Fruit fly (Drosophila melanogaster): ENCODE measurements around the gene CG43098.

Gene CG43098

DNA sequence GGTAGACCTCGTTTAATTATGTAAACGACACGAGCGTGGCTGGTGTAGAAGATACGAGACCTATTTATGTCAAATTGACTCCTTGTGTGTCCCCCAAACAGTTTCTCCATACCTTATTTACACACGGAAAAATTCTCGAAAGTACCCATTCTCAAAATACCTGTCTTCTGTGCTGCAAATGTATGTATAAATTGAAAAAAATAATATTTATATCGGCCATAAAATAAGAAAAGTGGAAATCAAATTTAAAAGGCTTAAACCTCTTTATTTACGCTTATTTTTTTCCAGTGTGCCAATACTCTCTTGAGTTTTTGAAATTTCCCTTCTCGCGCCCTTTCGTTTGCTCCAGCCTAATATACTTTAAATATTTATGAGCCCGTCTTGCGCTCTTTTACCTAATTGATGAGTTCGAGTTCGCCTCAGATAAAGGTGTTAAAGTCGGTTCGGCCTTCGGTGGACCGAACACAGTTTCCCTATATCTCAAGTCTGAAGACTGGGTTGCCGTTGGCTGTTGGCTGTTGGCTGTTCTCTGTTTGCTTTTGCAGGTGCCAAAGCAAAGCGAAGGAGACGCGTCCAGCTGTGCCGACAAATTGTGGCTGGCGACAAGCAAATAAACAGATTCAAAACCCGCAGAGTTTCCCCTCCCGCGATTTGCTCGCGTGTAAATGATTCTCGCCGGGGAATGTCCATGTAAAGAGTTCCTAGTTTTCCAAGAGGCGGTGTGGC, 20.1 kb upstream of the CG43098 start (continued):
- TF ChIP-seq Scr (GFP tag; IDR thresholded peaks at IDR 0.05; ENCODE audit: partially characterized antibody) = no peak
- peak; percentile 28 for TF ChIP-seq CG9437 (GFP tag; optimal IDR thresholded peaks at IDR 0.05)
- peak; percentile 79 for TF ChIP-seq NC2β (GFP tag; optimal IDR thresholded peaks at IDR 0.05)
- peak; percentile 60 for TF ChIP-seq Mad (GFP tag; optimal IDR thresholded peaks at IDR 0.05)
- TF ChIP-seq YL-1 (GFP tag; optimal IDR thresholded peaks at IDR 0.05) = peak; percentile 2
- no peak for TF ChIP-seq B-H2 (GFP tag; optimal IDR thresholded peaks at IDR 0.05)
- peak; percentile 65 for TF ChIP-seq bcd (GFP tag; optimal IDR thresholded peaks at IDR 0.05)
- 0 out of 2 replicates have a peak, but pooled peaks have one; percentile 12 for TF ChIP-seq slbo (GFP tag; IDR thresholded peaks at IDR 0.05)
- TF ChIP-seq ERR (GFP tag; optimal IDR thresholded peaks at IDR 0.05) = no peak
- TF ChIP-seq CG8765 (GFP tag; IDR thresholded peaks at IDR 0.05) = no peak; the same call in 1 of the 2 replicates
- peak; percentile 44 for TF ChIP-seq sqz (GFP tag; optimal IDR thresholded peaks at IDR 0.05)
- no peak for TF ChIP-seq emc (GFP tag; optimal IDR thresholded peaks at IDR 0.05)
- TF ChIP-seq Stat92E (GFP tag; optimal IDR thresholded peaks at IDR 0.05) = peak in 1 of 3 experiments; percentile 92
- TF ChIP-seq rib (GFP tag; IDR thresholded peaks at IDR 0.05) = no peak
- no peak for TF ChIP-seq ac (GFP tag; optimal IDR thresholded peaks at IDR 0.05)
- TF ChIP-seq maf-S (GFP tag; optimal IDR thresholded peaks at IDR 0.05) = no peak
- TF ChIP-seq CG10431 (GFP tag; optimal IDR thresholded peaks at IDR 0.05) = peak; percentile 68
- TF ChIP-seq CG7928 (GFP tag; optimal IDR thresholded peaks at IDR 0.05) = no peak
- no peak for TF ChIP-seq MESR4 (GFP tag; optimal IDR thresholded peaks at IDR 0.05)
- no peak for TF ChIP-seq CG14014 (GFP tag; IDR thresholded peaks at IDR 0.05)
- no peak for TF ChIP-seq Optix (GFP tag; IDR thresholded peaks at IDR 0.05)
- TF ChIP-seq CG4707 (GFP tag; optimal IDR thresholded peaks at IDR 0.05) = peak; percentile 76
- TF ChIP-seq scrt (GFP tag; optimal IDR thresholded peaks at IDR 0.05) = peak; percentile 17
- peak; percentile 79 for TF ChIP-seq CG1529 (GFP tag; optimal IDR thresholded peaks at IDR 0.05)
- TF ChIP-seq CG31224 (GFP tag; IDR thresholded peaks at IDR 0.05) = 0 out of 2 replicates have a peak, but pooled peaks have one; percentile 9
- TF ChIP-seq CG1602 (GFP tag; optimal IDR thresholded peaks at IDR 0.05) = peak; percentile 79
- peak; percentile 20 for TF ChIP-seq CG9817 (tag; optimal IDR thresholded peaks at IDR 0.05)
- TF ChIP-seq Nf-YA (GFP tag; IDR thresholded peaks at IDR 0.05) = peak; percentile 57
- peak; percentile 17; the same call in 1 of the 2 replicates for TF ChIP-seq CG9215 (GFP tag; IDR thresholded peaks at IDR 0.05)
- peak; percentile 51 for TF ChIP-seq mam (GFP tag; optimal IDR thresholded peaks at IDR 0.05)
- TF ChIP-seq CG33213 (GFP tag; optimal IDR thresholded peaks at IDR 0.05) = peak; percentile 44
- TF ChIP-seq bsh (GFP tag; optimal IDR thresholded peaks at IDR 0.05) = peak; percentile 5 to 90
- 0 out of 3 replicates have a peak, but pooled peaks have one; percentile 33 for TF ChIP-seq CG14050 (GFP tag; IDR thresholded peaks at IDR 0.05)
- no peak for TF ChIP-seq CG5953 (GFP tag; IDR thresholded peaks at IDR 0.05)
- peak; percentile 21; the same call in 1 of the 2 replicates for TF ChIP-seq wor (GFP tag; IDR thresholded peaks at IDR 0.05)
- TF ChIP-seq cas (GFP tag; IDR thresholded peaks at IDR 0.05) = no peak
- TF ChIP-seq Sry-δ (GFP tag; optimal IDR thresholded peaks at IDR 0.05) = no peak
- no peak for TF ChIP-seq CG10147 (GFP tag; optimal IDR thresholded peaks at IDR 0.05)
- TF ChIP-seq onecut (GFP tag; IDR thresholded peaks at IDR 0.05) = peak; percentile 67
- peak; percentile 62 for TF ChIP-seq ewg (GFP tag; optimal IDR thresholded peaks at IDR 0.05)
- peak; percentile 81 for TF ChIP-seq CG30403 (GFP tag; optimal IDR thresholded peaks at IDR 0.05)
- TF ChIP-seq hb (GFP tag; IDR thresholded peaks at IDR 0.05; ENCODE audit: partially characterized antibody) = no peak
- TF ChIP-seq CG14441 (GFP tag; IDR thresholded peaks at IDR 0.05) = peak; percentile 49
- no peak for TF ChIP-seq CG9876 (GFP tag; optimal IDR thresholded peaks at IDR 0.05)
- TF ChIP-seq Dbx (GFP tag; IDR thresholded peaks at IDR 0.05) = no peak
- peak; percentile 17 for TF ChIP-seq CG4854 (GFP tag; optimal IDR thresholded peaks at IDR 0.05)
- peak; percentile 60 for TF ChIP-seq CG3065 (GFP tag; optimal IDR thresholded peaks at IDR 0.05)
- TF ChIP-seq CG11696 (GFP tag; IDR thresholded peaks at IDR 0.05) = no peak
- TF ChIP-seq CG31365 (tag; optimal IDR thresholded peaks at IDR 0.05) = no peak
- no peak for TF ChIP-seq CG6765 (GFP tag; optimal IDR thresholded peaks at IDR 0.05)

Measured in whole organism, embryonic.